Worm (Caenorhabditis elegans): ENCODE data around the gene nspc-4.

Gene nspc-4

DNA sequence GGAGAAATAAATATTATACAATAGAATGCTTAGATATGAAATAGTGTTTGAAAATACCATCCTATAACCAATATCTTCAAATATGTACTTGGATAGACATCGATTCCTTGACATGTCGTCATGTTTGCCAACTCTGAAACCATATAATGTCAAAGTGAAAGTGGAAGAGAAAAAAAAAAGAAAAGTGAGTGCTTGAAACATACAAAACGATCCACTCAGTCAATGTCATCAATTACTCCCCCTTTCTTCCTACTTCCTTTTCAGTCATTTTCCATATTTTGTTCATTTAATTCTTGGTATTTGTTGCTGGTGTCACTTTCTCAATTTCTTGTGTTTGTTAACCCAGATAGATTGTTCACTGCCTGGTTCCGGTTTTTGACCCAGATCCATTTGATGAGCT lies 42.1 kb upstream of the nspc-4 start, which contains the start of gene F18E9.4:
TSS of gene F18E9.4 (plus strand) at position 301 of the 400 bp plus-strand sequence.
- TF ChIP-seq ztf-16 (tag; optimal IDR thresholded peaks at IDR 0.05) = no peak
- no peak for TF ChIP-seq ceh-34 (tag; optimal IDR thresholded peaks at IDR 0.05)
- TF ChIP-seq hlh-13 (GFP tag; optimal IDR thresholded peaks at IDR 0.05) = no peak
- no peak for TF ChIP-seq tbx-2 (tag; optimal IDR thresholded peaks at IDR 0.05)
- no peak for TF ChIP-seq hlh-6 (tag; optimal IDR thresholded peaks at IDR 0.05)
- TF ChIP-seq pros-1 (tag; optimal IDR thresholded peaks at IDR 0.05) = no peak
- no peak for TF ChIP-seq pax-1 (tag; optimal IDR thresholded peaks at IDR 0.05)
- no peak for TF ChIP-seq ceh-30 (tag; optimal IDR thresholded peaks at IDR 0.05)
- no peak for TF ChIP-seq ets-4 (tag; optimal IDR thresholded peaks at IDR 0.05)
- no peak for TF ChIP-seq nhr-11 (tag; optimal IDR thresholded peaks at IDR 0.05)
- TF ChIP-seq ceh-18 (tag; optimal IDR thresholded peaks at IDR 0.05) = no peak
- TF ChIP-seq unc-86 (tag; optimal IDR thresholded peaks at IDR 0.05) = no peak
- TF ChIP-seq K09A11.1 (tag; optimal IDR thresholded peaks at IDR 0.05; ENCODE audit: insufficient read depth) = no peak

DNA sequence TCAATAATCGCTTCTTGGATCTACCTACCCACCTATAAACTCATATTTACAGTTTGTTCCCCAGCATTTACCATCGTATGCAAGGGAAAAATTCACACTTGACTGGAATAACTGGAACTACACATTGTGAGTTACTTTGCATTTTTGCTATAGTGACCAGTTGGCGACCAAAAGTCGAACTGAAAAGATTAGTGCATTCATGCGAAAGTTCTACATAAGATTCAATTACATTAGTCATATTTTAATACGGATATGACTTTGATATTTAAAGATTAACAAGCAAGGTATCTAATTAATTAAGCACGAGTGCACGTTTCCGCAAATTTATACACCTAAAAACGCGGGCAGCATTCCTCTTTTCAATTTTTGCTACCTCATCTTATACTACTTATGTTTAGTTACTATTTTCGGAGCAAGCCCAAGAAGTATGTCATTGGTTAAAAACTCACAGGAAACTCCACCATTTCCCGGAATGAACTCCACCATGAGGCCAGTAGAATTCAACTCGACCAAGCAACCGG lies 32.9 kb upstream of the nspc-4 start, which contains the start of gene jmjd-3.1:
TSS of gene jmjd-3.1 (plus strand) at position 51 of the 521 bp plus-strand sequence.
- TF ChIP-seq ama-1 (optimal IDR thresholded peaks at IDR 0.05) (no peak), K02D7.2 (tag; optimal IDR thresholded peaks at IDR 0.05) (no peak), hlh-13 (GFP tag; optimal IDR thresholded peaks at IDR 0.05) (no peak), pax-1 (tag; optimal IDR thresholded peaks at IDR 0.05) (no peak), hlh-8 (tag; optimal IDR thresholded peaks at IDR 0.05) (no peak), nhr-11 (tag; optimal IDR thresholded peaks at IDR 0.05) (no peak), ceh-48 (tag; optimal IDR thresholded peaks at IDR 0.05) (no peak), lin-11 (tag; optimal IDR thresholded peaks at IDR 0.05) (no peak), fax-1 (tag; optimal IDR thresholded peaks at IDR 0.05) (no peak), ets-4 (tag; optimal IDR thresholded peaks at IDR 0.05) (no peak), unc-55 (GFP tag; optimal IDR thresholded peaks at IDR 0.05) (no peak), F13H6.1 (tag; optimal IDR thresholded peaks at IDR 0.05) (no peak), fkh-6 (tag; optimal IDR thresholded peaks at IDR 0.05) (no peak)

DNA sequence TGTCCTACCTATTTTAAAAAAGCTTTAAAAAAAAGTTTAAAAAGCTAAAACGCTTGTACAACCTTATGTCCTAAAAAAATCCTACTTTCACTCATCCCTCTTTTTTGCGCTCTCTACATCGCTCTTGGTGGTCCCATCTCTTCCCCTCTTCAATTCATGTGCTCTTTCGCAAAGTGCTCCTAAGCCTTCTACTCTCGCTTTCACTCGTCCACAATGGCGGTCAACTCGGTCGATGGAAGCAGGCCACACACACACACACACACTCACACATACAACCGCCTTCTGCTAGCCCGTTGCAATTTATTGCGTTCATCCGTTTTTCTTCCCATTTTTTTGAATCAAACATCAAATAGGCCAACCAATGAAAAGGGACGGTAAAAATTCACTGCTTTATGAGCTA lies 31.0 kb upstream of the nspc-4 start:
- TF ChIP-seq ceh-19 (GFP tag; optimal IDR thresholded peaks at IDR 0.05) (peak; percentile 34), ahr-1 (tag; optimal IDR thresholded peaks at IDR 0.05) (no peak), sox-2 (GFP tag; IDR thresholded peaks at IDR 0.05) (no peak; the same call in 1 of the 2 replicates), pha-4 (tag; optimal IDR thresholded peaks at IDR 0.05) (no peak), syd-9 (tag; optimal IDR thresholded peaks at IDR 0.05) (peak; percentile 14), ceh-31 (tag; optimal IDR thresholded peaks at IDR 0.05) (peak; percentile 9), rnt-1 (tag; optimal IDR thresholded peaks at IDR 0.05) (peak; percentile 1), nfya-1 (tag; optimal IDR thresholded peaks at IDR 0.05) (peak; percentile 28), ref-2 (tag; optimal IDR thresholded peaks at IDR 0.05) (peak; percentile 29)

DNA sequence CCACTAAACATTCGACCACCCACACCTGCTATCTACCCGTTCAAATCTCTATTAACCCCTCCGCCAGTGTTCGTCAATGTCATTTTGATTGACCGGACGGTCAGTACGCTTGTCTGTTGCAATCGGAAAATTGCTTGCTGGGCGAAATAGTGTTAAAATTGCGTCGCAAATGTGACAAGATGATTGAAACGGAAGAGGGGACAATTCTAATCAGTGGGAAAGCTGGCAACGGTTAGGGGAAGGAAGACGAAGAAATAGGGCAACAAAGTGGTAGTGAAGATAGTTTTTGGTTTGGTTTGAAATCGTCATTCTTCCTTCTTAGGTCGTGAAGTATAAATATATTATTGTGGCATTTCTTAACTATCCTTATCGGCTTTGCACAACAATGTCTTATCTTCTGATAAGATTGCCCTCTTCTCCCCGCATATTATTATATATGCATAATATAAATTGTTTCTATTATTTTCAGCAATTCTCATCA lies 30.3 kb upstream of the nspc-4 start:
- TF ChIP-seq unc-55 (GFP tag; optimal IDR thresholded peaks at IDR 0.05) (peak; percentile 92), C38D4.7 (GFP tag; optimal IDR thresholded peaks at IDR 0.05) (no peak), ref-2 (tag; optimal IDR thresholded peaks at IDR 0.05) (no peak), fkh-10 (GFP tag; optimal IDR thresholded peaks at IDR 0.05) (no peak), tbx-2 (tag; optimal IDR thresholded peaks at IDR 0.05) (peak; percentile 2), elt-2 (tag; optimal IDR thresholded peaks at IDR 0.05) (peak; percentile 84)

DNA sequence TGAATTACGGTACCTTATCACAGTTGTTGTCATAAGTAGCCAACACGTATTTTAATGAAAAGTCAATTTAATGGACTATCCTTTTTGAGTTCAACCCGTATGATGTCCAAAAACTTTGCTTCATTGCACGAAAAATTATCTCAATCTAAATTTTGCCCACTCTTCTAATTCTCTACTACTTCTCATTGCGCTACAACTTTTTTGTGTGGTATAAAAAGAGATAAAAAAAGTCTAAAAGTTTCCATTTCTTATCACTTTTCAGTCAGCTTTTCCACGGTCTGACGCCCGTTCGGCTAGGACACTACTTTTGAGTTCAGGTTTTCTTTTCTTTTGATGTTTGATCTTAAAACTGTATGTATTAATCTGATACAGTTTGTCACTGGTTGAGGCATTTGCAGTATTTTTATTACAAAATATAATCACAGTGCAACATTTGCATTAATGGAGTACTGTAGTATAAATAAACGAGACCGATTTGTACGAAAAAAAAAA lies 29.7 kb upstream of the nspc-4 start:
- TF ChIP-seq pag-3 (tag; optimal IDR thresholded peaks at IDR 0.05; ENCODE audit: borderline replicate concordance) (no peak), hlh-8 (tag; optimal IDR thresholded peaks at IDR 0.05) (no peak), T23F11.4 (GFP tag; optimal IDR thresholded peaks at IDR 0.05) (no peak), pha-2 (tag; optimal IDR thresholded peaks at IDR 0.05) (no peak), npax-4 (tag; optimal IDR thresholded peaks at IDR 0.05) (no peak), ceh-34 (tag; optimal IDR thresholded peaks at IDR 0.05) (no peak), hlh-15 (tag; optimal IDR thresholded peaks at IDR 0.05) (no peak), eyg-1 (tag; optimal IDR thresholded peaks at IDR 0.05) (no peak), K09A11.1 (tag; optimal IDR thresholded peaks at IDR 0.05; ENCODE audit: insufficient read depth) (no peak), fkh-6 (tag; optimal IDR thresholded peaks at IDR 0.05) (no peak), zip-5 (tag; optimal IDR thresholded peaks at IDR 0.05) (no peak), pros-1 (tag; optimal IDR thresholded peaks at IDR 0.05) (no peak), rnt-1 (tag; optimal IDR thresholded peaks at IDR 0.05) (no peak), hlh-6 (tag; optimal IDR thresholded peaks at IDR 0.05) (no peak)

All from whole organism, late embryonic.